Worm (Caenorhabditis elegans) whole organism, late embryonic: Measurements from ENCODE around the gene Y38H6C.8.

ENCODE experiments used
- F13H6.1 ChIP-seq: sonication (generic microtip); optimal IDR thresholded peaks from 2 replicates; lab custom pipeline; 2016; ENCODE audit warnings: missing genetic modification characterization, missing compliant biosample characterization
- K02D7.2 ChIP-seq: sonication (generic microtip); optimal IDR thresholded peaks from 2 replicates; lab custom pipeline; 2017; ENCODE audit warnings: mild to moderate bottlenecking, missing genetic modification characterization, missing compliant biosample characterization
- ama-1 ChIP-seq: fragments of 150-350 bp; optimal IDR thresholded peaks from 2 replicates; lab custom pipeline; 2014
- dve-1 ChIP-seq: sonication (generic microtip); optimal IDR thresholded peaks from 2 replicates; lab custom pipeline; 2017; ENCODE audit warnings: antibody characterized with exemption, mild to moderate bottlenecking, missing genetic modification characterization, missing compliant biosample characterization
- hlh-15 ChIP-seq: sonication (generic microtip); optimal IDR thresholded peaks from 2 replicates; lab custom pipeline; 2016; ENCODE audit warnings: missing genetic modification characterization, missing compliant biosample characterization
- hlh-30 ChIP-seq: sonication (generic microtip); optimal IDR thresholded peaks from 2 replicates; lab custom pipeline; 2017; ENCODE audit warnings: antibody characterized with exemption, missing genetic modification characterization, missing compliant biosample characterization; ENCODE audit not compliant: insufficient read depth
- pros-1 ChIP-seq: fragments of 150-350 bp; optimal IDR thresholded peaks from 2 replicates; lab custom pipeline; 2014; ENCODE audit warnings: missing biosample characterization, missing genetic modification reagents, missing genetic modification characterization
- sox-2 ChIP-seq: fragments of 200-800 bp; sonication (Bioruptor generic); IDR thresholded peaks from 2 replicates; pipeline ENCODE4 v1.3.6; 2022; ENCODE audit warnings: missing genetic modification reagents, missing genetic modification characterization, missing compliant biosample characterization
- tbx-2 ChIP-seq: sonication (generic microtip); optimal IDR thresholded peaks from 2 replicates; lab custom pipeline; 2016; ENCODE audit warnings: missing genetic modification characterization, missing compliant biosample characterization

DNA sequence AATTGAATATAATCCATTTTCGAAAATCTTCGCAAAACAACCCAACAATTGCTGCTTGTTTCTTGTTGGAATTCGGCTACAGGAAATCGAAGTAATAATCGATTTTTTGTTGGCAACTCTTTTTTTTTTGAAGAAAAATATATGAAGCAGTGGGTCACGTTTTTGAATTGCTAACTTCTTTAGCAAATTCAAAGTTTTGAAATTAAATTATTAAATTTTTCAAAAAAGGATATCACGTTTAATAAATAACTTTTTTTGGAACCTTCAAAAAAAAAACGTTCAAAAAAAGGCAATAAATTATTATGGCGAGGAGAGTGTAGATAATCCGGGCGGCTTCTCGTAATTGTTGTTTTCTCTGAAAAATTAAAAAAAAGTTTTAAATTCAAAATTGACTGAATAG, 22.4 kb downstream of the Y38H6C.8 start, which contains the start of gene Y38H6C.15:
- no peak for TF ChIP-seq ama-1 (lab: Kevin White, UChicago)
- TF ChIP-seq K02D7.2 (tag; lab: Kevin White, UChicago): no peak
- no peak for TF ChIP-seq tbx-2 (tag; lab: Kevin White, UChicago)
- no peak for TF ChIP-seq hlh-30 (tag; lab: Kevin White, UChicago)
- TF ChIP-seq dve-1: no peak
- no peak for TF ChIP-seq sox-2
- no peak for TF ChIP-seq F13H6.1 (tag; lab: Kevin White, UChicago)
- no peak for TF ChIP-seq hlh-15 (tag; lab: Kevin White, UChicago)
- no peak for TF ChIP-seq pros-1 (tag; lab: Kevin White, UChicago)
